Worm (Caenorhabditis elegans) whole organism, late embryonic: ENCODE measurements around the gene fbxc-33.
"Not testable (repeated sequence)": the region's sequence is repeated elsewhere in the genome, so short reads cannot be mapped to it uniquely, and the experiment has no call there.

Source experiments
- ama-1 ChIP-seq: fragments of 150-350 bp; optimal IDR thresholded peaks from 2 replicates; lab custom pipeline; 2014
- ceh-31 ChIP-seq: sonication (generic microtip); optimal IDR thresholded peaks from 2 replicates; lab custom pipeline; 2016; ENCODE audit warnings: missing genetic modification characterization, missing compliant biosample characterization
- elt-4 ChIP-seq: sonication (generic microtip); optimal IDR thresholded peaks from 2 replicates; lab custom pipeline; 2016; ENCODE audit warnings: missing genetic modification characterization, missing compliant biosample characterization
- fkh-10 ChIP-seq: fragments of 150-350 bp; optimal IDR thresholded peaks from 2 replicates; lab custom pipeline; 2014; ENCODE audit warnings: missing biosample characterization, missing genetic modification reagents, missing genetic modification characterization
- hlh-13 ChIP-seq: fragments of 200-800 bp; sonication (Bioruptor generic); optimal IDR thresholded peaks from 2 replicates; lab custom pipeline; 2018; ENCODE audit warnings: mild to moderate bottlenecking, missing genetic modification characterization, missing compliant biosample characterization
- madf-2 ChIP-seq: sonication (generic microtip); optimal IDR thresholded peaks from 2 replicates; lab custom pipeline; 2017; ENCODE audit warnings: missing genetic modification characterization, missing compliant biosample characterization
- pha-2 ChIP-seq: sonication (generic microtip); optimal IDR thresholded peaks from 2 replicates; lab custom pipeline; 2017; ENCODE audit warnings: mild to moderate bottlenecking, missing genetic modification characterization, missing compliant biosample characterization
- pha-4 ChIP-seq: fragments of 150-350 bp; optimal IDR thresholded peaks from 2 replicates; lab custom pipeline; 2018; ENCODE audit warnings: missing biosample characterization, missing genetic modification reagents, missing genetic modification characterization
- pqm-1 ChIP-seq: sonication (generic microtip); optimal IDR thresholded peaks from 2 replicates; lab custom pipeline; 2016; ENCODE audit warnings: missing genetic modification characterization, missing compliant biosample characterization
- pros-1 ChIP-seq: fragments of 150-350 bp; optimal IDR thresholded peaks from 2 replicates; lab custom pipeline; 2014; ENCODE audit warnings: missing biosample characterization, missing genetic modification reagents, missing genetic modification characterization
- ref-2 ChIP-seq: sonication (generic microtip); optimal IDR thresholded peaks from 2 replicates; lab custom pipeline; 2016; ENCODE audit warnings: missing genetic modification characterization, missing compliant biosample characterization
- sox-2 ChIP-seq: fragments of 200-800 bp; sonication (Bioruptor generic); IDR thresholded peaks from 2 replicates; pipeline ENCODE4 v1.3.6; 2022; ENCODE audit warnings: missing genetic modification reagents, missing genetic modification characterization, missing compliant biosample characterization
- syd-9 ChIP-seq: sonication (generic microtip); optimal IDR thresholded peaks from 2 replicates; lab custom pipeline; 2016; ENCODE audit warnings: mild to moderate bottlenecking, missing genetic modification characterization, moderate library complexity, missing compliant biosample characterization

- TF ChIP-seq madf-2 (tag; lab: Kevin White, UChicago); syd-9 (tag; lab: Kevin White, UChicago); pros-1; pqm-1 (tag; lab: Kevin White, UChicago); fkh-10 (GFP tag; lab: Kevin White, UChicago); hlh-13; ama-1; ceh-31 (tag; lab: Kevin White, UChicago); pha-4 (tag; lab: Kevin White, UChicago); ref-2 (tag; lab: Kevin White, UChicago); sox-2; pha-2; elt-4 (tag; lab: Kevin White, UChicago): not testable (repeated sequence)
These were observed 41.2 kb downstream of the fbxc-33 start, which contains the start of gene fbxc-7 for ce11 chrII:954626-955025.
